Worm (Caenorhabditis elegans): ENCODE data around the gene ten-1.

- TF ChIP-seq pqm-1 (tag; optimal IDR thresholded peaks at IDR 0.05): no peak
- no peak for TF ChIP-seq ceh-31 (tag; optimal IDR thresholded peaks at IDR 0.05)
- no peak for TF ChIP-seq ceh-9 (tag; optimal IDR thresholded peaks at IDR 0.05)
- no peak for TF ChIP-seq pag-3 (tag; optimal IDR thresholded peaks at IDR 0.05; ENCODE audit: borderline replicate concordance)
These were observed 18.2 kb upstream of the ten-1 start, which contains the start of gene lim-8 for ce11 chrIII:6802488-6802887.

All from whole organism, late embryonic.